Worm (Caenorhabditis elegans) whole organism, L4 larva: ENCODE data around the gene aco-1.

Experiments used
- F49E8.2 ChIP-seq: sonication (generic microtip); optimal IDR thresholded peaks from 2 replicates; lab custom pipeline; 2016; ENCODE audit warnings: missing compliant biosample characterization, mild to moderate bottlenecking, missing genetic modification characterization, borderline replicate concordance
- R02D3.7 ChIP-seq: fragments of 150-350 bp; sonication (generic microtip); optimal IDR thresholded peaks from 3 replicates; lab custom pipeline; 2014; ENCODE audit warnings: missing biosample characterization, missing genetic modification characterization
- Y75B8A.6 ChIP-seq: fragments of 200-800 bp; sonication (Bioruptor generic); IDR thresholded peaks from 2 replicates; pipeline ENCODE4 v1.3.6; 2022; ENCODE audit warnings: missing genetic modification reagents, missing genetic modification characterization, missing compliant biosample characterization
- aha-1 ChIP-seq: fragments of 150-350 bp; peaks from one replicate; lab custom pipeline; 2014; ENCODE audit warnings: missing biosample characterization, missing genetic modification characterization
- ama-1 ChIP-seq: fragments of 150-350 bp; optimal IDR thresholded peaks from 2 replicates; lab custom pipeline; 2014; ENCODE audit warnings: inconsistent platforms, mixed read lengths
- ceh-20 ChIP-seq: fragments of 200-800 bp; sonication (Bioruptor generic); IDR thresholded peaks from 2 replicates; pipeline ENCODE4 v1.3.6; 2022; ENCODE audit warnings: missing genetic modification reagents, missing genetic modification characterization, missing compliant biosample characterization
- ceh-28 ChIP-seq: fragments of 150-350 bp; optimal IDR thresholded peaks from 2 replicates; lab custom pipeline; 2014; ENCODE audit warnings: missing biosample characterization, missing genetic modification reagents, missing genetic modification characterization
- ceh-62 ChIP-seq: sonication (generic microtip); optimal IDR thresholded peaks from 2 replicates; lab custom pipeline; 2017; ENCODE audit warnings: missing biosample characterization, missing genetic modification characterization
- cey-2 ChIP-seq: sonication (generic microtip); optimal IDR thresholded peaks from 3 replicates; lab custom pipeline; 2017; ENCODE audit warnings: missing genetic modification characterization, mild to moderate bottlenecking, missing compliant biosample characterization, antibody characterized with exemption, borderline replicate concordance; ENCODE audit not compliant: insufficient read depth
- ctbp-1 ChIP-seq: fragments of 200-800 bp; sonication (Bioruptor generic); IDR thresholded peaks from 2 replicates; pipeline ENCODE4 v1.3.6; 2022; ENCODE audit warnings: missing genetic modification reagents, missing genetic modification characterization, missing compliant biosample characterization
- dmd-8 ChIP-seq: fragments of 200-800 bp; sonication (Bioruptor generic); IDR thresholded peaks from 2 replicates; pipeline ENCODE4 v1.3.6; 2022; ENCODE audit warnings: missing genetic modification characterization, missing compliant biosample characterization
- dve-1 ChIP-seq: sonication (generic microtip); optimal IDR thresholded peaks from 2 replicates; lab custom pipeline; 2017; ENCODE audit warnings: antibody characterized with exemption, mild to moderate bottlenecking, missing genetic modification characterization, missing compliant biosample characterization; ENCODE audit not compliant: insufficient read depth
- fkh-10 ChIP-seq: fragments of 150-350 bp; optimal IDR thresholded peaks from 2 replicates; lab custom pipeline; 2014; ENCODE audit warnings: missing biosample characterization, missing genetic modification reagents, missing genetic modification characterization
- hif-1 ChIP-seq, 2 experiments: sonication (generic microtip); optimal IDR thresholded peaks; 2 replicates each; lab custom pipeline; 2016 to 2017; ENCODE audit warnings: missing compliant biosample characterization in 2 of 2, missing genetic modification characterization in 2 of 2, missing genetic modification reagents in 2 of 2, missing genotype in 2 of 2, mild to moderate bottlenecking in 1 of 2
- hmg-1.1 ChIP-seq: fragments of 200-800 bp; sonication (Bioruptor generic); IDR thresholded peaks from 2 replicates; pipeline ENCODE4 v1.3.6; 2022; ENCODE audit warnings: missing genetic modification reagents, missing genetic modification characterization, missing compliant biosample characterization
- lin-13 ChIP-seq: fragments of 150-350 bp; optimal IDR thresholded peaks from 2 replicates; lab custom pipeline; 2014; ENCODE audit warnings: missing biosample characterization, missing genetic modification reagents, missing genetic modification characterization
- lin-38 ChIP-seq: fragments of 200-800 bp; sonication (Bioruptor generic); IDR thresholded peaks from 2 replicates; pipeline ENCODE4 v1.3.6; 2022; ENCODE audit warnings: missing genetic modification reagents, missing genetic modification characterization, missing compliant biosample characterization
- lin-39 ChIP-seq: fragments of 150-350 bp; optimal IDR thresholded peaks from 2 replicates; lab custom pipeline; 2014; ENCODE audit warnings: missing biosample characterization, missing genetic modification reagents, missing genetic modification characterization
- lir-3 ChIP-seq: sonication (generic microtip); optimal IDR thresholded peaks from 2 replicates; lab custom pipeline; 2016; ENCODE audit warnings: mild to moderate bottlenecking, missing genetic modification characterization, missing compliant biosample characterization
- mdl-1 ChIP-seq, 2 experiments: fragments of 150-350 bp in 1 of 2; sonication (generic microtip) in 1 of 2; optimal IDR thresholded peaks; 2 replicates each; lab custom pipeline; 2014 to 2017; ENCODE audit warnings: missing biosample characterization in 2 of 2, missing genetic modification characterization in 2 of 2
- nhr-11 ChIP-seq: fragments of 150-350 bp; optimal IDR thresholded peaks from 2 replicates; lab custom pipeline; 2014; ENCODE audit warnings: missing biosample characterization, missing genetic modification characterization
- nhr-25 ChIP-seq: sonication (generic microtip); optimal IDR thresholded peaks from 2 replicates; lab custom pipeline; 2017; ENCODE audit warnings: missing genetic modification characterization, mild to moderate bottlenecking, missing compliant biosample characterization, antibody characterized with exemption, moderate library complexity, borderline replicate concordance; ENCODE audit not compliant: insufficient read depth
- nhr-28 ChIP-seq: fragments of 150-350 bp; optimal IDR thresholded peaks from 2 replicates; lab custom pipeline; 2014; ENCODE audit warnings: missing biosample characterization, missing genetic modification characterization
- nhr-41 ChIP-seq: fragments of 200-800 bp; sonication (Bioruptor generic); IDR thresholded peaks from 2 replicates; pipeline ENCODE4 v1.3.6; 2022; ENCODE audit warnings: missing genetic modification reagents, missing genetic modification characterization, missing compliant biosample characterization
- nhr-76 ChIP-seq: fragments of 150-350 bp; optimal IDR thresholded peaks from 2 replicates; lab custom pipeline; 2014; ENCODE audit warnings: missing biosample characterization, missing genetic modification characterization
- pha-4 ChIP-seq, 2 experiments: fragments of 150-350 bp in 1 of 2; fragments of 200-800 bp in 1 of 2; sonication (Bioruptor generic) in 1 of 2; IDR thresholded peaks in 1 of 2; optimal IDR thresholded peaks in 1 of 2; 2 replicates each; pipeline versions ENCODE4 v1.3.6 to Lab custom; 2014 to 2022; ENCODE audit warnings: missing genetic modification characterization in 2 of 2, missing genetic modification reagents in 2 of 2, missing biosample characterization in 1 of 2, missing compliant biosample characterization in 1 of 2
- saeg-2 ChIP-seq: fragments of 200-800 bp; sonication (Bioruptor generic); IDR thresholded peaks from 2 replicates; pipeline ENCODE4 v1.3.6; 2022; ENCODE audit warnings: missing genetic modification reagents, missing genetic modification characterization, missing compliant biosample characterization
- spr-3 ChIP-seq: fragments of 200-800 bp; sonication (Bioruptor generic); optimal IDR thresholded peaks from 2 replicates; lab custom pipeline; 2018; ENCODE audit warnings: mild to moderate bottlenecking, missing genetic modification characterization, missing compliant biosample characterization
- unc-39 ChIP-seq: sonication (generic microtip); optimal IDR thresholded peaks from 2 replicates; lab custom pipeline; 2017; ENCODE audit warnings: missing biosample characterization, missing genetic modification characterization
- unc-62 ChIP-seq, 3 experiments: fragments of 150-350 bp in 1 of 3; sonication (generic microtip); optimal IDR thresholded peaks in 2 of 3; peaks in 1 of 3; 1 replicate in 1 of 3; 2 replicates in 2 of 3; lab custom pipeline; 2014 to 2017; ENCODE audit warnings: missing biosample characterization in 3 of 3, missing genetic modification characterization in 3 of 3, missing genetic modification reagents in 3 of 3, missing genotype in 1 of 3
- zip-11 ChIP-seq: fragments of 200-800 bp; sonication (Bioruptor generic); IDR thresholded peaks from 2 replicates; pipeline ENCODE4 v1.3.6; 2022; ENCODE audit warnings: missing genetic modification characterization, missing compliant biosample characterization
- ztf-11 ChIP-seq: fragments of 150-350 bp; optimal IDR thresholded peaks from 2 replicates; lab custom pipeline; 2014; ENCODE audit warnings: missing biosample characterization, missing genetic modification characterization

Gene aco-1

ce11 chrX:11324240-11324639 is 15.4 kb upstream of the aco-1 start, which contains the start of gene asm-2 (continued):
- TF ChIP-seq nhr-11 (tag; lab: Kevin White, UChicago): no peak
- TF ChIP-seq ceh-28 (tag; lab: Kevin White, UChicago): no peak
- no peak for TF ChIP-seq spr-3
- no peak for TF ChIP-seq ctbp-1 (GFP tag; lab: Robert Waterston, UW)
- TF ChIP-seq R02D3.7 (tag; lab: Kevin White, UChicago): no peak
- no peak for TF ChIP-seq ama-1 (lab: Kevin White, UChicago)
- TF ChIP-seq, all 104 proteins: peak for 8

- TF ChIP-seq R02D3.7 (tag; lab: Kevin White, UChicago) (no peak), dmd-8 (GFP tag; lab: Robert Waterston, UW) (no peak), nhr-76 (tag; lab: Kevin White, UChicago) (no peak), cey-2 (tag; lab: Kevin White, UChicago) (no peak), nhr-11 (tag; lab: Kevin White, UChicago) (no peak), hmg-1.1 (no peak), ceh-20 (no peak), saeg-2 (no peak), hif-1 (tag; optimal IDR thresholded peaks at IDR 0.05; lab: Kevin White, UChicago) (no peak), zip-11 (GFP tag; lab: Robert Waterston, UW) (no peak), lin-39 (tag; lab: Kevin White, UChicago) (no peak)
These were observed 12.8 kb upstream of the aco-1 start, which contains the start of gene ZK455.5 for ce11 chrX:11326827-11327226. Gene ZK455.5 (minus strand): TSS chrX:11326927.

- TF ChIP-seq nhr-25: no peak
- no peak for TF ChIP-seq ceh-62 (tag; lab: Kevin White, UChicago)
- no peak for TF ChIP-seq zip-11 (GFP tag; lab: Robert Waterston, UW)
- no peak for TF ChIP-seq ztf-11 (tag; lab: Kevin White, UChicago)
- TF ChIP-seq spr-3: no peak
These were observed 11.0 kb upstream of the aco-1 start for ce11 chrX:11328710-11329109.

- peak; percentile 63 for TF ChIP-seq aha-1 (tag; lab: Kevin White, UChicago)
- TF ChIP-seq Y75B8A.6: no peak
- TF ChIP-seq unc-62 (GFP tag; optimal IDR thresholded peaks at IDR 0.05 in 1 of 2; lab: Kevin White, UChicago): peak in 1 of 2 experiments; percentile 13
- no peak for TF ChIP-seq unc-62 (tag; optimal IDR thresholded peaks at IDR 0.05; lab: Kevin White, UChicago)
- TF ChIP-seq, all 104 proteins: peak for 2
These were observed 10.2 kb upstream of the aco-1 start, which contains the start of gene npr-9 for ce11 chrX:11329424-11329823. Gene npr-9 (plus strand): TSS chrX:11329724.

- peak; percentile 94 for TF ChIP-seq aha-1 (tag; lab: Kevin White, UChicago)
- no peak for TF ChIP-seq lir-3 (tag; lab: Kevin White, UChicago)
- TF ChIP-seq dve-1 (tag; lab: Kevin White, UChicago): no peak
These were observed 2.6 kb upstream of the aco-1 start for ce11 chrX:11337095-11337494.

ce11 chrX:11337783-11338182 is 1.9 kb upstream of the aco-1 start, which contains the start of gene gcy-9:
Gene gcy-9 (minus strand): TSS chrX:11337883.
- TF ChIP-seq spr-3 (no peak), nhr-41 (GFP tag; lab: Robert Waterston, UW) (no peak), hif-1 (tag; optimal IDR thresholded peaks at IDR 0.05; lab: Kevin White, UChicago) (no peak), mdl-1 (tag; optimal IDR thresholded peaks at IDR 0.05; lab: Kevin White, UChicago) (no peak), F49E8.2 (tag; lab: Kevin White, UChicago) (no peak), nhr-28 (tag; lab: Kevin White, UChicago) (no peak), pha-4 (GFP tag; IDR thresholded peaks at IDR 0.05; lab: Robert Waterston, UW) (no peak), pha-4 (tag; optimal IDR thresholded peaks at IDR 0.05; lab: Kevin White, UChicago) (no peak), lin-38 (GFP tag; lab: Robert Waterston, UW) (no peak), lin-13 (GFP tag; lab: Kevin White, UChicago) (no peak), unc-39 (tag; lab: Kevin White, UChicago) (no peak), fkh-10 (no peak)
- TF ChIP-seq, all 104 proteins: peak for 0
